Worm (Caenorhabditis elegans): ENCODE data around the gene C17H12.3.

- TF ChIP-seq nhr-28 (tag; optimal IDR thresholded peaks at IDR 0.05) = no peak
- no peak for TF ChIP-seq lsy-2 (tag; optimal IDR thresholded peaks at IDR 0.05)
- no peak for TF ChIP-seq pha-4 (tag; optimal IDR thresholded peaks at IDR 0.05)
Measured at ce11 chrIV:6824622-6825021, 29.2 kb upstream of the C17H12.3 start, which contains the start of gene H20E11.3.
